Worm (Caenorhabditis elegans): ENCODE results near the gene F16B4.6.
A peak's percentile ranks its signal among the peaks of the same experiment; 100 is the strongest.
"Not testable (repeated sequence)": the region's sequence is repeated elsewhere in the genome, so short reads cannot be mapped to it uniquely, and the experiment has no call there.

F16B4.6 gene

ce11 chrV:1553004-1553403 lies 34.0 kb upstream of the F16B4.6 start, which contains the start of gene srsx-8:
srsx-8 (minus strand) TSS chrV:1553104.
- TF ChIP-seq C06A6.2 (GFP tag; conservative IDR thresholded peaks at IDR 0.05) (no peak), madf-8 (GFP tag; conservative IDR thresholded peaks at IDR 0.05) (no peak), ztf-26 (tag; optimal IDR thresholded peaks at IDR 0.05) (no peak), lsy-27 (tag; optimal IDR thresholded peaks at IDR 0.05; ENCODE audit: borderline replicate concordance, insufficient read depth) (no peak), lin-40 (tag; optimal IDR thresholded peaks at IDR 0.05) (no peak), D2030.7 (GFP tag; IDR thresholded peaks at IDR 0.05) (no peak), tlf-1 (GFP tag; optimal IDR thresholded peaks at IDR 0.05) (no peak), hrde-1 (tag; optimal IDR thresholded peaks at IDR 0.05; ENCODE audit: borderline replicate concordance) (no peak), K12H6.12 (tag; optimal IDR thresholded peaks at IDR 0.05) (no peak), Y79H2A.3 (GFP tag; conservative IDR thresholded peaks at IDR 0.05) (no peak), efl-1 (GFP tag; optimal IDR thresholded peaks at IDR 0.05) (no peak), nhr-27 (tag; optimal IDR thresholded peaks at IDR 0.05) (no peak), attf-6 (GFP tag; IDR thresholded peaks at IDR 0.05) (no peak), cebp-1 (GFP tag; IDR thresholded peaks at IDR 0.05) (no peak), cebp-1 (tag; optimal IDR thresholded peaks at IDR 0.05) (no peak), madf-3 (GFP tag; IDR thresholded peaks at IDR 0.05) (no peak)

- TF ChIP-seq B0336.3 (GFP tag; IDR thresholded peaks at IDR 0.05) (no peak), snpc-1.1 (tag; optimal IDR thresholded peaks at IDR 0.05; ENCODE audit: insufficient read depth) (no peak), mxl-1 (tag; optimal IDR thresholded peaks at IDR 0.05) (no peak), unc-62 (GFP tag; optimal IDR thresholded peaks at IDR 0.05) (no peak), K12H6.12 (tag; optimal IDR thresholded peaks at IDR 0.05) (no peak), ceh-40 (GFP tag; IDR thresholded peaks at IDR 0.05) (no peak), F49E8.2 (tag; optimal IDR thresholded peaks at IDR 0.05; ENCODE audit: insufficient read depth) (no peak), Y67H2A.10 (GFP tag; conservative IDR thresholded peaks at IDR 0.05) (no peak), ceh-58 (GFP tag; IDR thresholded peaks at IDR 0.05) (no peak), lin-35 (GFP tag; optimal IDR thresholded peaks at IDR 0.05) (no peak), cebp-2 (GFP tag; IDR thresholded peaks at IDR 0.05) (no peak), pbrm-1 (GFP tag; IDR thresholded peaks at IDR 0.05) (no peak), nfyb-1 (GFP tag; IDR thresholded peaks at IDR 0.05) (no peak), let-607 (tag; optimal IDR thresholded peaks at IDR 0.05) (no peak), lin-54 (GFP tag; optimal IDR thresholded peaks at IDR 0.05) (no peak)
Observed at ce11 chrV:1555072-1555471, 31.9 kb upstream of the F16B4.6 start.

ce11 chrV:1558113-1558512 lies 28.9 kb upstream of the F16B4.6 start:
- no peak for TF ChIP-seq fkh-3 (tag; optimal IDR thresholded peaks at IDR 0.05)
- TF ChIP-seq Y53F4B.3 (GFP tag; IDR thresholded peaks at IDR 0.05), result no peak
- TF ChIP-seq egl-44 (GFP tag; IDR thresholded peaks at IDR 0.05), result no peak
- no peak for TF ChIP-seq lin-40 (tag; optimal IDR thresholded peaks at IDR 0.05)

- TF ChIP-seq nhr-120 (GFP tag; IDR thresholded peaks at IDR 0.05), result 0 out of 2 replicates have a peak, but pooled peaks have one; percentile 85
- peak; percentile 80; the same call in 1 of the 2 replicates for TF ChIP-seq cebp-2 (GFP tag; IDR thresholded peaks at IDR 0.05)
- TF ChIP-seq attf-6 (GFP tag; IDR thresholded peaks at IDR 0.05), result peak; percentile 41; the same call in 1 of the 2 replicates
- peak; percentile 67; the same call in 1 of the 2 replicates for TF ChIP-seq rcor-1 (GFP tag; IDR thresholded peaks at IDR 0.05)
- peak; percentile 57 for TF ChIP-seq B0261.1 (tag; optimal IDR thresholded peaks at IDR 0.05)
- TF ChIP-seq egl-44 (GFP tag; IDR thresholded peaks at IDR 0.05), result peak; percentile 85
- TF ChIP-seq aptf-3 (GFP tag; IDR thresholded peaks at IDR 0.05), result 0 out of 2 replicates have a peak, but pooled peaks have one; percentile 14
- 0 out of 2 replicates have a peak, but pooled peaks have one; percentile 50 for TF ChIP-seq ceh-40 (GFP tag; IDR thresholded peaks at IDR 0.05)
- TF ChIP-seq C17E4.6 (GFP tag; IDR thresholded peaks at IDR 0.05), result 0 out of 2 replicates have a peak, but pooled peaks have one; percentile 37
- TF ChIP-seq rpc-1 (optimal IDR thresholded peaks at IDR 0.05), result not testable (repeated sequence)
- peak; percentile 49 for TF ChIP-seq rpc-1 (tag; optimal IDR thresholded peaks at IDR 0.05)
- TF ChIP-seq tbp1 (GFP tag; optimal IDR thresholded peaks at IDR 0.05), result peak; percentile 83
- peak; percentile 36; the same call in 1 of the 2 replicates for TF ChIP-seq pbrm-1 (GFP tag; IDR thresholded peaks at IDR 0.05)
- TF ChIP-seq hmg-20 (GFP tag; IDR thresholded peaks at IDR 0.05), result peak; percentile 59; the same call in 1 of the 2 replicates
Observed at ce11 chrV:1561169-1561568, 25.8 kb upstream of the F16B4.6 start.

Measured in whole organism, young adult.